Fruit fly (Drosophila melanogaster): ENCODE results near the gene ppk28.

The ppk28 gene

dm6 chrX:16803299-16803698 lies 2.6 kb upstream of the ppk28 start, which contains the start of the genes Rai1 and CG13005 (continued):
- TF ChIP-seq CG17385 (GFP tag; optimal IDR thresholded peaks at IDR 0.05): no peak
- TF ChIP-seq CG8290 (GFP tag; optimal IDR thresholded peaks at IDR 0.05): peak; percentile 43
- peak in 1 of 2 experiments; percentile 31 for TF ChIP-seq CG8290 (tag; optimal IDR thresholded peaks at IDR 0.05)
- no peak for TF ChIP-seq nom (GFP tag; optimal IDR thresholded peaks at IDR 0.05)
- no peak for TF ChIP-seq NK7.1 (GFP tag; optimal IDR thresholded peaks at IDR 0.05)
- peak; percentile 84 for TF ChIP-seq Doc3 (GFP tag; IDR thresholded peaks at IDR 0.05; ENCODE audit: partially characterized antibody)
- TF ChIP-seq CkIIα-i1 (GFP tag; IDR thresholded peaks at IDR 0.05): 0 out of 2 replicates have a peak, but pooled peaks have one; percentile 62
- TF ChIP-seq Bgb (GFP tag; IDR thresholded peaks at IDR 0.05; ENCODE audit: partially characterized antibody): peak; percentile 74
- TF ChIP-seq Aef1 (GFP tag; IDR thresholded peaks at IDR 0.05): no peak
- TF ChIP-seq CG2875 (GFP tag; optimal IDR thresholded peaks at IDR 0.05): no peak
- no peak for TF ChIP-seq H2.0 (GFP tag; IDR thresholded peaks at IDR 0.05)
- TF ChIP-seq CG3065 (GFP tag; optimal IDR thresholded peaks at IDR 0.05): no peak
- TF ChIP-seq CG13424 (tag; optimal IDR thresholded peaks at IDR 0.05): no peak
- TF ChIP-seq ac (GFP tag; optimal IDR thresholded peaks at IDR 0.05): no peak
- no peak for TF ChIP-seq E2f1 (GFP tag; IDR thresholded peaks at IDR 0.05)
- no peak for TF ChIP-seq grau (tag; optimal IDR thresholded peaks at IDR 0.05)
- TF ChIP-seq CG2116 (GFP tag; optimal IDR thresholded peaks at IDR 0.05): peak; percentile 48
- TF ChIP-seq sug (tag; optimal IDR thresholded peaks at IDR 0.05): no peak
- TF ChIP-seq fru (optimal IDR thresholded peaks at IDR 0.05): no peak
- TF ChIP-seq CG10147 (GFP tag; optimal IDR thresholded peaks at IDR 0.05): no peak
- TF ChIP-seq cato (GFP tag; optimal IDR thresholded peaks at IDR 0.05; ENCODE audit: borderline replicate concordance): no peak
- TF ChIP-seq CG34422 (GFP tag; IDR thresholded peaks at IDR 0.05): no peak
- no peak for TF ChIP-seq schlank (tag; optimal IDR thresholded peaks at IDR 0.05)
- no peak for TF ChIP-seq jing (GFP tag; optimal IDR thresholded peaks at IDR 0.05)
- no peak for TF ChIP-seq Fer1 (GFP tag; optimal IDR thresholded peaks at IDR 0.05)
- TF ChIP-seq Atf3 (GFP tag; optimal IDR thresholded peaks at IDR 0.05): no peak
- TF ChIP-seq CG7786 (GFP tag; optimal IDR thresholded peaks at IDR 0.05): no peak
- no peak for TF ChIP-seq CG11696 (GFP tag; IDR thresholded peaks at IDR 0.05)
- TF ChIP-seq Dll (GFP tag; IDR thresholded peaks at IDR 0.05; ENCODE audit: partially characterized antibody): peak; percentile 89
- TF ChIP-seq ci (GFP tag; IDR thresholded peaks at IDR 0.05): no peak
- no peak for TF ChIP-seq Dbx (GFP tag; IDR thresholded peaks at IDR 0.05)
- TF ChIP-seq CG10431 (GFP tag; optimal IDR thresholded peaks at IDR 0.05): no peak
- no peak for TF ChIP-seq chn (GFP tag; optimal IDR thresholded peaks at IDR 0.05)
- TF ChIP-seq sr (GFP tag; IDR thresholded peaks at IDR 0.05): no peak
- TF ChIP-seq CG14441 (GFP tag; IDR thresholded peaks at IDR 0.05): no peak
- TF ChIP-seq CG13296 (GFP tag; optimal IDR thresholded peaks at IDR 0.05): no peak
- no peak for TF ChIP-seq Sry-β (GFP tag; optimal IDR thresholded peaks at IDR 0.05)
- no peak for TF ChIP-seq CG12769 (tag; optimal IDR thresholded peaks at IDR 0.05)
- no peak for TF ChIP-seq CG1602 (GFP tag; optimal IDR thresholded peaks at IDR 0.05)
- TF ChIP-seq Eip74EF (GFP tag; optimal IDR thresholded peaks at IDR 0.05): no peak
- TF ChIP-seq sqz (GFP tag; optimal IDR thresholded peaks at IDR 0.05): no peak
- no peak for TF ChIP-seq CG2712 (tag; optimal IDR thresholded peaks at IDR 0.05)
- TF ChIP-seq D (optimal IDR thresholded peaks at IDR 0.05): no peak
- TF ChIP-seq D (GFP tag; optimal IDR thresholded peaks at IDR 0.05): no peak
- no peak for TF ChIP-seq lilli (GFP tag; optimal IDR thresholded peaks at IDR 0.05)
- TF ChIP-seq p53 (GFP tag; optimal IDR thresholded peaks at IDR 0.05): no peak
- no peak for TF ChIP-seq Nf-YB (GFP tag; optimal IDR thresholded peaks at IDR 0.05)
- TF ChIP-seq ewg (GFP tag; optimal IDR thresholded peaks at IDR 0.05): peak; percentile 54
- no peak for TF ChIP-seq HHEX (GFP tag; optimal IDR thresholded peaks at IDR 0.05)
- TF ChIP-seq CG30020 (tag; optimal IDR thresholded peaks at IDR 0.05): no peak
- no peak for TF ChIP-seq z (GFP tag; IDR thresholded peaks at IDR 0.05)
- TF ChIP-seq CG14860 (GFP tag; IDR thresholded peaks at IDR 0.05; ENCODE audit: partially characterized antibody): peak; percentile 81

All from whole organism, embryonic.